Fruit fly (Drosophila melanogaster) ovary, adult (tissue): ENCODE measurements around the gene CatB.
A peak's percentile ranks its signal among the peaks of the same experiment; 100 is the strongest.

Experiments
- CG17801 ChIP-seq: fragments of 200-800 bp; optimal IDR thresholded peaks from 2 replicates; lab custom pipeline; 2019; ENCODE audit warnings: missing biosample characterization, mild to moderate bottlenecking, missing genetic modification characterization, moderate library complexity; ENCODE audit not compliant: partially characterized antibody

CatB gene

dm6 chr2L:8721028-8721427, 15.7 kb downstream of the CatB start:
- no peak for TF ChIP-seq CG17801 (GFP tag; lab: Kevin White, UChicago)

- no peak for TF ChIP-seq CG17801 (GFP tag; lab: Kevin White, UChicago)
Measured at dm6 chr2L:8732702-8733101, 27.3 kb downstream of the CatB start.

- no peak for TF ChIP-seq CG17801 (GFP tag; lab: Kevin White, UChicago)
Measured at dm6 chr2L:8734304-8734703, 28.9 kb downstream of the CatB start.

dm6 chr2L:8734998-8735397, 29.6 kb downstream of the CatB start:
- TF ChIP-seq CG17801 (GFP tag; lab: Kevin White, UChicago), result no peak

- TF ChIP-seq CG17801 (GFP tag; lab: Kevin White, UChicago), result peak; percentile 51
Measured at dm6 chr2L:8735572-8735996, 30.2 kb downstream of the CatB start.

- TF ChIP-seq CG17801 (GFP tag; lab: Kevin White, UChicago), result no peak
Measured at dm6 chr2L:8736383-8736782, 31.0 kb downstream of the CatB start.

dm6 chr2L:8738253-8738665, 32.9 kb downstream of the CatB start:
- no peak for TF ChIP-seq CG17801 (GFP tag; lab: Kevin White, UChicago)

dm6 chr2L:8739984-8740756, 34.8 kb downstream of the CatB start, which contains the start of gene raw:
raw (minus strand) TSS chr2L:8740660.
- TF ChIP-seq CG17801 (GFP tag; lab: Kevin White, UChicago), result peak; percentile 20

dm6 chr2L:8740757-8741278, 35.4 kb downstream of the CatB start:
- TF ChIP-seq CG17801 (GFP tag; lab: Kevin White, UChicago), result no peak

- no peak for TF ChIP-seq CG17801 (GFP tag; lab: Kevin White, UChicago)
Measured at dm6 chr2L:8743082-8743481, 37.7 kb downstream of the CatB start.

dm6 chr2L:8746350-8746759, 41.0 kb downstream of the CatB start:
- TF ChIP-seq CG17801 (GFP tag; lab: Kevin White, UChicago), result no peak

dm6 chr2L:8747480-8747879, 42.1 kb downstream of the CatB start:
- TF ChIP-seq CG17801 (GFP tag; lab: Kevin White, UChicago), result no peak

dm6 chr2L:8752022-8752421, 46.6 kb downstream of the CatB start, which contains the start of the genes CG45307 and CG12438:
CG45307 (minus strand) TSS chr2L:8752122.
CG12438 (plus strand) TSS chr2L:8752285.
- no peak for TF ChIP-seq CG17801 (GFP tag; lab: Kevin White, UChicago)
